Fruit fly (Drosophila melanogaster): ENCODE results near the gene Pxd.

dm6 chr3R:17035945-17036344, 21.6 kb downstream of the Pxd start, which contains the start of gene CG4009:
- TF ChIP-seq OdsH (GFP tag; optimal IDR thresholded peaks at IDR 0.05) (no peak), cyc (GFP tag; optimal IDR thresholded peaks at IDR 0.05) (no peak), Sox14 (GFP tag; optimal IDR thresholded peaks at IDR 0.05) (no peak), achi (GFP tag; optimal IDR thresholded peaks at IDR 0.05) (no peak)
